Worm (Caenorhabditis elegans) whole organism, mixed stage, embryonic: ENCODE measurements around the gene eor-1.

Source experiments
- mep-1 ChIP-seq: fragments of 150-350 bp; optimal IDR thresholded peaks from 2 replicates; lab custom pipeline; 2017; ENCODE audit warnings: missing biosample characterization, missing genetic modification reagents, missing genetic modification characterization, inconsistent platforms
- nhr-12 ChIP-seq: fragments of 150-350 bp; optimal IDR thresholded peaks from 2 replicates; lab custom pipeline; 2014; ENCODE audit warnings: missing biosample characterization, missing genetic modification characterization
- nhr-237 ChIP-seq: fragments of 150-350 bp; optimal IDR thresholded peaks from 2 replicates; lab custom pipeline; 2014; ENCODE audit warnings: missing biosample characterization, missing genetic modification characterization
- nhr-28 ChIP-seq: fragments of 150-350 bp; optimal IDR thresholded peaks from 2 replicates; lab custom pipeline; 2014; ENCODE audit warnings: missing biosample characterization, missing genetic modification characterization
- snpc-4 ChIP-seq: fragments of 150-350 bp; optimal IDR thresholded peaks from 2 replicates; lab custom pipeline; 2014; ENCODE audit warnings: missing biosample characterization, missing genetic modification characterization

DNA sequence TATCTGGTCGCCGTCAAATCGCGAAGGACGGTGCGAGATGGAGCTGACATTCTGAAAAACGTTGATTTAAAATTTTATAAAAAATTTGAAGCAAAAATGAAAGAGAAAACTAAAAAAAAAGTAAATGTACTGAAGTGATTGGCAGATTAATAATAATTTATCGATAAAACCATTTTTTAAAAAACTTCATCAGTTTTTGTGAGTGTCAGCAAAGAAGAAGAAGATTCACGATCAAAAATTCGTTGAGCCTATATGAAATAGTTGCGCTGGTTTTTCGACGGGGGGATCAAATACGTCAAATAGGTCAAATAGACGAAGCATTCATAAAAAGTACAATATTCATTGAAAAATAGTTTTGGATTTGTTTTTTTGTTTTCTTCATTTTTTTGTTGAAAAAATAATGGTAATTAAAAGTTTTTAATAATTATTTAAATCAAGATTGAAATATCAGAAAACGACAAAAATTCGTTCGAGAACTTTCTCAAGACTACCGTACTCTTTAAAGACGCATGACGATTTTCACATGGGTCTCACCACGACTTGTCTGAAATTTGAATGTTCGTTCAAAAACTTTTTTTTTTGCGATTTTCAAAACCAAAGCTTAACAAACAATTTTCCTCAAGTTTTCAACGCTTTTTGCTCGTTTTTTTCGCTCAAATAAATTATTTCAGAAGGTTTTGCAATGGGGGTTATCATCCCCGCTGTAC is 38.4 kb downstream of the eor-1 start, which contains the start of the genes memi-1 and cyp-31A3:
- TF ChIP-seq snpc-4 (tag; lab: Kevin White, UChicago) (no peak), mep-1 (tag; lab: Kevin White, UChicago) (no peak), nhr-237 (tag; lab: Kevin White, UChicago) (no peak), nhr-12 (tag; lab: Kevin White, UChicago) (no peak), nhr-28 (tag; lab: Kevin White, UChicago) (no peak)
